Fruit fly (Drosophila melanogaster) whole organism, embryonic: ENCODE results near the gene CaBP1.

Source experiments
- Aef1 ChIP-seq: fragments of 200-800 bp; sonication (Bioruptor generic); IDR thresholded peaks from 3 replicates; pipeline ENCODE4 v1.3.6; 2022; ENCODE audit warnings: missing biosample characterization, missing genetic modification characterization
- BEAF-32 ChIP-seq: fragments of 200-800 bp; sonication (Bioruptor generic); optimal IDR thresholded peaks from 3 replicates; lab custom pipeline; 2017; ENCODE audit warnings: missing biosample characterization, missing genetic modification characterization, mild to moderate bottlenecking, moderate library complexity, missing genetic modification reagents
- CG10209 ChIP-seq: fragments of 200-800 bp; sonication (Bioruptor generic); optimal IDR thresholded peaks from 3 replicates; lab custom pipeline; 2017; ENCODE audit warnings: missing biosample characterization, mild to moderate bottlenecking, missing genetic modification characterization, missing genetic modification reagents
- CG10543 ChIP-seq: fragments of 200-800 bp; sonication (Bioruptor generic); optimal IDR thresholded peaks from 3 replicates; lab custom pipeline; 2017; ENCODE audit warnings: missing biosample characterization, mild to moderate bottlenecking, missing genetic modification characterization, moderate library complexity
- CG12769 ChIP-seq: fragments of 200-800 bp; sonication (Bioruptor generic); optimal IDR thresholded peaks from 2 replicates; lab custom pipeline; 2019; ENCODE audit warnings: missing biosample characterization, mild to moderate bottlenecking, missing genetic modification characterization, moderate library complexity
- CG13287 ChIP-seq: fragments of 200-800 bp; sonication (Bioruptor generic); IDR thresholded peaks from 2 replicates; pipeline ENCODE4 v1.3.6; 2022; ENCODE audit warnings: missing biosample characterization, missing genetic modification characterization; ENCODE audit not compliant: partially characterized antibody
- CG1529 ChIP-seq: fragments of 200-800 bp; sonication (Bioruptor generic); optimal IDR thresholded peaks from 3 replicates; lab custom pipeline; 2018; ENCODE audit warnings: missing biosample characterization, missing genetic modification characterization
- CG16815 ChIP-seq: fragments of 200-800 bp; sonication (Bioruptor generic); optimal IDR thresholded peaks from 3 replicates; lab custom pipeline; 2017; ENCODE audit warnings: missing biosample characterization, mild to moderate bottlenecking, missing genetic modification characterization
- CG17361 ChIP-seq: fragments of 200-800 bp; sonication (Bioruptor generic); IDR thresholded peaks from 3 replicates; pipeline ENCODE4 v1.3.6; 2022; ENCODE audit warnings: missing biosample characterization, missing genetic modification characterization
- CG18262 ChIP-seq: fragments of 200-800 bp; optimal IDR thresholded peaks from 3 replicates; lab custom pipeline; 2019; ENCODE audit warnings: missing biosample characterization, mild to moderate bottlenecking, missing genetic modification characterization, moderate library complexity
- CG18599 ChIP-seq: fragments of 200-800 bp; sonication (Bioruptor generic); optimal IDR thresholded peaks from 3 replicates; lab custom pipeline; 2017; ENCODE audit warnings: missing biosample characterization, missing genetic modification characterization, mild to moderate bottlenecking, moderate library complexity, missing genetic modification reagents
- CG2120 ChIP-seq: fragments of 200-800 bp; sonication (Bioruptor generic); optimal IDR thresholded peaks from 3 replicates; lab custom pipeline; 2016; ENCODE audit warnings: missing biosample characterization, missing genetic modification characterization
- CG2889 ChIP-seq: fragments of 200-800 bp; sonication (Bioruptor generic); IDR thresholded peaks from 3 replicates; pipeline ENCODE4 v1.3.6; 2022; ENCODE audit warnings: missing biosample characterization, missing genetic modification characterization
- CG31365 ChIP-seq: fragments of 200-800 bp; sonication (Bioruptor generic); optimal IDR thresholded peaks from 2 replicates; lab custom pipeline; 2018; ENCODE audit warnings: missing biosample characterization, mild to moderate bottlenecking, missing genetic modification characterization
- CG32532 ChIP-seq: fragments of 200-800 bp; sonication (Bioruptor generic); IDR thresholded peaks from 2 replicates; pipeline ENCODE4 v1.3.6; 2022; ENCODE audit warnings: missing biosample characterization, missing genetic modification characterization
- CG3838 ChIP-seq: fragments of 200-800 bp; sonication (Bioruptor generic); optimal IDR thresholded peaks from 3 replicates; lab custom pipeline; 2016; ENCODE audit warnings: missing biosample characterization, missing genetic modification characterization
- CG3995 ChIP-seq: fragments of 200-800 bp; sonication (Bioruptor generic); optimal IDR thresholded peaks from 3 replicates; lab custom pipeline; 2016; ENCODE audit warnings: missing biosample characterization, missing genetic modification characterization
- CG7786 ChIP-seq: fragments of 200-800 bp; sonication (Bioruptor generic); optimal IDR thresholded peaks from 2 replicates; lab custom pipeline; 2016; ENCODE audit warnings: missing biosample characterization, missing genetic modification characterization
- CG7928 ChIP-seq: fragments of 200-800 bp; sonication (Bioruptor generic); optimal IDR thresholded peaks from 2 replicates; lab custom pipeline; 2017; ENCODE audit warnings: missing biosample characterization, mild to moderate bottlenecking, missing genetic modification characterization
- CG8089 ChIP-seq: fragments of 200-800 bp; sonication (Bioruptor generic); optimal IDR thresholded peaks from 3 replicates; lab custom pipeline; 2016; ENCODE audit warnings: missing biosample characterization, missing genetic modification characterization
- CG9215 ChIP-seq: fragments of 200-800 bp; sonication (Bioruptor generic); IDR thresholded peaks from 2 replicates; pipeline ENCODE4 v1.3.6; 2022; ENCODE audit warnings: missing biosample characterization, missing genetic modification characterization
- CG9932 ChIP-seq: fragments of 200-800 bp; sonication (Bioruptor generic); IDR thresholded peaks from 2 replicates; pipeline ENCODE4 v1.3.6; 2022; ENCODE audit warnings: missing biosample characterization, missing genetic modification characterization
- CTCF ChIP-seq: fragments of 200-800 bp; sonication (Bioruptor generic); optimal IDR thresholded peaks from 2 replicates; lab custom pipeline; 2017; ENCODE audit warnings: missing biosample characterization, mild to moderate bottlenecking, missing genetic modification characterization, moderate library complexity
- CoRest ChIP-seq: fragments of 200-800 bp; sonication (Bioruptor generic); optimal IDR thresholded peaks from 3 replicates; lab custom pipeline; 2018; ENCODE audit warnings: missing biosample characterization, mild to moderate bottlenecking, missing genetic modification characterization, moderate library complexity
- Dip2 ChIP-seq: fragments of 200-800 bp; sonication (Bioruptor generic); IDR thresholded peaks from 2 replicates; pipeline ENCODE4 v1.3.6; 2022; ENCODE audit warnings: missing biosample characterization, missing genetic modification characterization
- Gsc ChIP-seq: fragments of 200-800 bp; sonication (Bioruptor generic); IDR thresholded peaks from 2 replicates; pipeline ENCODE4 v1.3.6; 2022; ENCODE audit warnings: missing biosample characterization, missing genetic modification characterization
- HmgZ ChIP-seq: fragments of 200-800 bp; sonication (Bioruptor generic); optimal IDR thresholded peaks from 2 replicates; lab custom pipeline; 2018; ENCODE audit warnings: missing biosample characterization, mild to moderate bottlenecking, missing genetic modification characterization
- Med ChIP-seq: fragments of 200-800 bp; sonication (Bioruptor generic); peaks from one replicate; lab custom pipeline; 2016; ENCODE audit warnings: missing biosample characterization, missing genetic modification characterization, mild to moderate bottlenecking, inconsistent platforms, moderate library complexity
- PHDP ChIP-seq: fragments of 200-800 bp; sonication (Bioruptor generic); optimal IDR thresholded peaks from 3 replicates; lab custom pipeline; 2018; ENCODE audit warnings: missing biosample characterization, mild to moderate bottlenecking, missing genetic modification characterization, moderate library complexity
- Six4 ChIP-seq: fragments of 200-800 bp; sonication (Bioruptor generic); optimal IDR thresholded peaks from 2 replicates; lab custom pipeline; 2016; ENCODE audit warnings: missing biosample characterization, missing genetic modification characterization
- Sox102F ChIP-seq: fragments of 200-800 bp; sonication (Bioruptor generic); optimal IDR thresholded peaks from 2 replicates; lab custom pipeline; 2018; ENCODE audit warnings: missing biosample characterization, mild to moderate bottlenecking, missing genetic modification characterization, moderate library complexity
- TFAM ChIP-seq: fragments of 200-800 bp; sonication (Bioruptor generic); optimal IDR thresholded peaks from 2 replicates; lab custom pipeline; 2017; ENCODE audit warnings: missing biosample characterization, missing genetic modification characterization, inconsistent platforms
- bab2 ChIP-seq: fragments of 200-800 bp; sonication (Bioruptor generic); optimal IDR thresholded peaks from 2 replicates; lab custom pipeline; 2016; ENCODE audit warnings: missing biosample characterization, missing genetic modification characterization
- bbx ChIP-seq: fragments of 200-800 bp; sonication (Bioruptor generic); IDR thresholded peaks from 2 replicates; pipeline ENCODE4 v1.3.6; 2022; ENCODE audit warnings: missing biosample characterization, missing genetic modification characterization; ENCODE audit not compliant: partially characterized antibody
- cato ChIP-seq: fragments of 200-800 bp; sonication (Bioruptor generic); optimal IDR thresholded peaks from 2 replicates; lab custom pipeline; 2016; ENCODE audit warnings: missing biosample characterization, missing genetic modification characterization, borderline replicate concordance
- dan ChIP-seq: fragments of 200-800 bp; sonication (Bioruptor generic); IDR thresholded peaks from 2 replicates; pipeline ENCODE4 v1.3.6; 2022; ENCODE audit warnings: missing biosample characterization, missing genetic modification characterization
- en ChIP-seq: fragments of 200-800 bp; sonication (Bioruptor generic); optimal IDR thresholded peaks from 2 replicates; lab custom pipeline; 2016; ENCODE audit warnings: missing biosample characterization, missing genetic modification characterization
- fd3F ChIP-seq: fragments of 200-800 bp; sonication (Bioruptor generic); optimal IDR thresholded peaks from 2 replicates; lab custom pipeline; 2018; ENCODE audit warnings: missing biosample characterization, mild to moderate bottlenecking, missing genetic modification characterization, moderate library complexity
- gsb-n ChIP-seq: fragments of 200-800 bp; sonication (Bioruptor generic); optimal IDR thresholded peaks from 3 replicates; lab custom pipeline; 2018; ENCODE audit warnings: missing biosample characterization, mild to moderate bottlenecking, missing genetic modification characterization
- jigr1 ChIP-seq: fragments of 200-800 bp; sonication (Bioruptor generic); IDR thresholded peaks from 3 replicates; pipeline ENCODE4 v1.3.6; 2022; ENCODE audit warnings: missing biosample characterization, missing genetic modification characterization
- phol ChIP-seq: fragments of 200-800 bp; sonication (Bioruptor generic); optimal IDR thresholded peaks from 3 replicates; lab custom pipeline; 2018; ENCODE audit warnings: missing biosample characterization, mild to moderate bottlenecking, missing genetic modification characterization, moderate library complexity
- pnt ChIP-seq: fragments of 200-800 bp; sonication (Bioruptor generic); optimal IDR thresholded peaks from 3 replicates; lab custom pipeline; 2016; ENCODE audit warnings: missing biosample characterization, missing genetic modification characterization
- pzg ChIP-seq: fragments of 200-800 bp; sonication (Bioruptor generic); optimal IDR thresholded peaks from 3 replicates; lab custom pipeline; 2018; ENCODE audit warnings: missing biosample characterization, mild to moderate bottlenecking, missing genetic modification characterization, moderate library complexity
- row ChIP-seq: fragments of 200-800 bp; sonication (Bioruptor generic); IDR thresholded peaks from 3 replicates; pipeline ENCODE4 v1.3.6; 2022; ENCODE audit warnings: missing biosample characterization, missing genetic modification characterization
- sisA ChIP-seq: fragments of 200-800 bp; sonication (Bioruptor generic); IDR thresholded peaks from 2 replicates; pipeline ENCODE4 v1.3.6; 2022; ENCODE audit warnings: missing biosample characterization, missing genetic modification characterization
- tx ChIP-seq: fragments of 200-800 bp; sonication (Bioruptor generic); optimal IDR thresholded peaks from 2 replicates; lab custom pipeline; 2016; ENCODE audit warnings: missing biosample characterization, missing genetic modification characterization

Gene CaBP1

DNA sequence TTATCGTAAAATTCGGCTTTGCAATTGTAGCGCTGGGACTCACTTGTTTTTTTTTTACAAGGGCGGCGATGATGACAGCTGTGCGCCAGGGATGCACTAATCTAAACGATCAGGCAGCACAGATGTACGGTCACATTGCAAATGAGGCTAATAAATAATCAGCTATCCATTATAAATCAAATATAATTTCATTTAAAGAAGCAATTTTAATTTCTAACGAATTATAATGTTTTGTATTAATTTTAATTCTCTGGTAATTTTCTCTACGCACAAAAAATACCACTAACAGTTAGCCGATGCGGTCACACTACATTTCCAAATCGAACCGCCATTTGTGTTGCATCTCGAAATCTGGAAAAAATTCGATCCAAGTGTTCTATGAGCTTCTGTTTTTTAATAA lies 45.9 kb downstream of the CaBP1 start, which contains the start of the genes cni and fzy (continued):
- TF ChIP-seq CG16815 (GFP tag; lab: Kevin White, UChicago) = no peak
- no peak for TF ChIP-seq CG9215 (GFP tag; lab: Robert Waterston, UW)
- no peak for TF ChIP-seq CG3838
- TF ChIP-seq CG10209 (GFP tag; lab: Kevin White, UChicago) = peak; percentile 11
- no peak for TF ChIP-seq CG2889 (GFP tag; lab: Robert Waterston, UW)
- no peak for TF ChIP-seq Sox102F (GFP tag; lab: Kevin White, UChicago)
- peak; percentile 49 for TF ChIP-seq CoRest (tag; lab: Kevin White, UChicago)
- TF ChIP-seq pnt = no peak
- peak; percentile 92 for TF ChIP-seq pzg (GFP tag; lab: Kevin White, UChicago)
- TF ChIP-seq CG10543 = no peak
- no peak for TF ChIP-seq CG9932 (GFP tag; lab: Robert Waterston, UW)
- TF ChIP-seq Dip2 = no peak
- no peak for TF ChIP-seq fd3F (GFP tag; lab: Kevin White, UChicago)
- peak; percentile 49; the same call in 1 of the 2 replicates for TF ChIP-seq CG13287
- TF ChIP-seq dan = no peak
- no peak for TF ChIP-seq tx (GFP tag; lab: Kevin White, UChicago)
- peak; percentile 38; the same call in 1 of the 3 replicates for TF ChIP-seq CG17361 (GFP tag; lab: Robert Waterston, UW)
- TF ChIP-seq CG3995 = no peak
- peak; percentile 36; the same call in 1 of the 3 replicates for TF ChIP-seq row (GFP tag; lab: Robert Waterston, UW)
- peak; percentile 42 for TF ChIP-seq CG2120 (GFP tag; lab: Kevin White, UChicago)
- peak; percentile 27 for TF ChIP-seq CG18262 (tag; lab: Kevin White, UChicago)
- 0 out of 2 replicates have a peak, but pooled peaks have one; percentile 15 for TF ChIP-seq CG32532 (GFP tag; lab: Robert Waterston, UW)
- TF ChIP-seq bab2 (GFP tag; lab: Kevin White, UChicago) = peak; percentile 23
- TF ChIP-seq HmgZ (tag; lab: Kevin White, UChicago) = peak; percentile 56
- TF ChIP-seq CG7786 (GFP tag; lab: Kevin White, UChicago) = no peak
- TF ChIP-seq BEAF-32 (GFP tag; lab: Kevin White, UChicago) = peak; percentile 62
- peak; percentile 8 for TF ChIP-seq Six4
- TF ChIP-seq Gsc (GFP tag; lab: Robert Waterston, UW) = no peak
- TF ChIP-seq CG8089 (GFP tag; lab: Kevin White, UChicago) = no peak
- TF ChIP-seq CG31365 (tag; lab: Kevin White, UChicago) = no peak
- TF ChIP-seq PHDP (tag; lab: Kevin White, UChicago) = peak; percentile 8
- no peak for TF ChIP-seq jigr1 (GFP tag; lab: Robert Waterston, UW)
- TF ChIP-seq bbx = 0 out of 2 replicates have a peak, but pooled peaks have one; percentile 10
- no peak for TF ChIP-seq cato (GFP tag; lab: Kevin White, UChicago)
- no peak for TF ChIP-seq CG12769 (tag; lab: Kevin White, UChicago)
- TF ChIP-seq Med (GFP tag; lab: Kevin White, UChicago) = peak; percentile 10
- TF ChIP-seq TFAM = no peak
- TF ChIP-seq sisA = peak; percentile 39; the same call in 1 of the 2 replicates
- TF ChIP-seq CG18599 (GFP tag; lab: Kevin White, UChicago) = no peak
- TF ChIP-seq CG1529 (GFP tag; lab: Kevin White, UChicago) = no peak
- no peak for TF ChIP-seq Aef1
- TF ChIP-seq gsb-n (tag; lab: Kevin White, UChicago) = peak; percentile 40
- TF ChIP-seq CTCF = peak; percentile 42
- no peak for TF ChIP-seq en
- TF ChIP-seq CG7928 (GFP tag; lab: Kevin White, UChicago) = peak; percentile 97
- peak; percentile 94 for TF ChIP-seq phol (tag; lab: Kevin White, UChicago)
- TF ChIP-seq, all 482 proteins: peak for 112
